Worm (Caenorhabditis elegans) whole organism, late embryonic: ENCODE data around the gene cdd-1.

Experiments used
- F13H6.1 ChIP-seq: sonication (generic microtip); optimal IDR thresholded peaks from 2 replicates; lab custom pipeline; 2016; ENCODE audit warnings: missing genetic modification characterization, missing compliant biosample characterization
- K02D7.2 ChIP-seq: sonication (generic microtip); optimal IDR thresholded peaks from 2 replicates; lab custom pipeline; 2017; ENCODE audit warnings: mild to moderate bottlenecking, missing genetic modification characterization, missing compliant biosample characterization
- T23F11.4 ChIP-seq: fragments of 200-800 bp; sonication (Bioruptor generic); optimal IDR thresholded peaks from 2 replicates; lab custom pipeline; 2018; ENCODE audit warnings: mild to moderate bottlenecking, missing genetic modification characterization, missing compliant biosample characterization
- Y22D7AL.16 ChIP-seq: sonication (generic microtip); optimal IDR thresholded peaks from 2 replicates; lab custom pipeline; 2016; ENCODE audit warnings: missing genetic modification characterization, missing compliant biosample characterization
- ama-1 ChIP-seq: fragments of 150-350 bp; optimal IDR thresholded peaks from 2 replicates; lab custom pipeline; 2014
- ceh-18 ChIP-seq: sonication (generic microtip); optimal IDR thresholded peaks from 2 replicates; lab custom pipeline; 2016; ENCODE audit warnings: missing genetic modification characterization, missing compliant biosample characterization
- ceh-19 ChIP-seq: fragments of 200-800 bp; sonication (Bioruptor generic); optimal IDR thresholded peaks from 2 replicates; lab custom pipeline; 2018; ENCODE audit warnings: mild to moderate bottlenecking, missing genetic modification characterization, missing compliant biosample characterization
- ceh-22 ChIP-seq: sonication (generic microtip); optimal IDR thresholded peaks from 2 replicates; lab custom pipeline; 2017; ENCODE audit warnings: missing biosample characterization, missing genetic modification characterization
- ceh-31 ChIP-seq: sonication (generic microtip); optimal IDR thresholded peaks from 2 replicates; lab custom pipeline; 2016; ENCODE audit warnings: missing genetic modification characterization, missing compliant biosample characterization
- ceh-45 ChIP-seq: fragments of 200-800 bp; sonication (Bioruptor generic); IDR thresholded peaks from 2 replicates; pipeline ENCODE4 v1.3.6; 2022; ENCODE audit warnings: missing genetic modification reagents, missing genetic modification characterization, missing compliant biosample characterization
- ceh-48 ChIP-seq: sonication (generic microtip); optimal IDR thresholded peaks from 2 replicates; lab custom pipeline; 2016; ENCODE audit warnings: missing genetic modification characterization, inconsistent platforms, missing compliant biosample characterization
- ceh-6 ChIP-seq: fragments of 200-800 bp; sonication (Bioruptor generic); optimal IDR thresholded peaks from 2 replicates; lab custom pipeline; 2018; ENCODE audit warnings: mild to moderate bottlenecking, missing genetic modification characterization, missing compliant biosample characterization
- ceh-9 ChIP-seq: sonication (generic microtip); optimal IDR thresholded peaks from 2 replicates; lab custom pipeline; 2016; ENCODE audit warnings: mild to moderate bottlenecking, missing genetic modification characterization, inconsistent platforms, missing compliant biosample characterization
- dmd-4 ChIP-seq: sonication (generic microtip); optimal IDR thresholded peaks from 2 replicates; lab custom pipeline; 2016; ENCODE audit warnings: borderline replicate concordance, missing genetic modification characterization, missing compliant biosample characterization
- elt-2 ChIP-seq: sonication (generic microtip); optimal IDR thresholded peaks from 2 replicates; lab custom pipeline; 2016; ENCODE audit warnings: missing genetic modification reagents, missing genetic modification characterization, missing compliant biosample characterization
- elt-4 ChIP-seq: sonication (generic microtip); optimal IDR thresholded peaks from 2 replicates; lab custom pipeline; 2016; ENCODE audit warnings: missing genetic modification characterization, missing compliant biosample characterization
- ets-4 ChIP-seq: sonication (generic microtip); optimal IDR thresholded peaks from 2 replicates; lab custom pipeline; 2016; ENCODE audit warnings: missing genetic modification characterization, missing compliant biosample characterization
- fkh-10 ChIP-seq: fragments of 150-350 bp; optimal IDR thresholded peaks from 2 replicates; lab custom pipeline; 2014; ENCODE audit warnings: missing biosample characterization, missing genetic modification reagents, missing genetic modification characterization
- fkh-6 ChIP-seq: sonication (generic microtip); optimal IDR thresholded peaks from 2 replicates; lab custom pipeline; 2016; ENCODE audit warnings: missing genetic modification characterization, missing compliant biosample characterization
- gmeb-2 ChIP-seq: sonication (generic microtip); optimal IDR thresholded peaks from 2 replicates; lab custom pipeline; 2016; ENCODE audit warnings: missing genetic modification characterization, inconsistent platforms, missing compliant biosample characterization
- hlh-13 ChIP-seq: fragments of 200-800 bp; sonication (Bioruptor generic); optimal IDR thresholded peaks from 2 replicates; lab custom pipeline; 2018; ENCODE audit warnings: mild to moderate bottlenecking, missing genetic modification characterization, missing compliant biosample characterization
- hlh-15 ChIP-seq: sonication (generic microtip); optimal IDR thresholded peaks from 2 replicates; lab custom pipeline; 2016; ENCODE audit warnings: missing genetic modification characterization, missing compliant biosample characterization
- hlh-30 ChIP-seq: sonication (generic microtip); optimal IDR thresholded peaks from 2 replicates; lab custom pipeline; 2017; ENCODE audit warnings: antibody characterized with exemption, missing genetic modification characterization, missing compliant biosample characterization; ENCODE audit not compliant: insufficient read depth
- lim-6 ChIP-seq: sonication (generic microtip); optimal IDR thresholded peaks from 2 replicates; lab custom pipeline; 2016; ENCODE audit warnings: missing genetic modification characterization, missing compliant biosample characterization
- mec-3 ChIP-seq: sonication (generic microtip); optimal IDR thresholded peaks from 2 replicates; lab custom pipeline; 2016; ENCODE audit warnings: borderline replicate concordance, missing genetic modification characterization, missing compliant biosample characterization
- nfya-1 ChIP-seq: sonication (generic microtip); optimal IDR thresholded peaks from 2 replicates; lab custom pipeline; 2017; ENCODE audit warnings: missing genetic modification characterization, mild to moderate bottlenecking, missing compliant biosample characterization, antibody characterized with exemption, moderate library complexity
- odd-2 ChIP-seq: sonication (generic microtip); optimal IDR thresholded peaks from 2 replicates; lab custom pipeline; 2017; ENCODE audit warnings: antibody characterized with exemption, mild to moderate bottlenecking, missing genetic modification characterization, missing compliant biosample characterization
- pag-3 ChIP-seq: sonication (generic microtip); optimal IDR thresholded peaks from 2 replicates; lab custom pipeline; 2016; ENCODE audit warnings: missing compliant biosample characterization, missing genetic modification characterization, borderline replicate concordance
- pha-4 ChIP-seq: fragments of 150-350 bp; optimal IDR thresholded peaks from 2 replicates; lab custom pipeline; 2018; ENCODE audit warnings: missing biosample characterization, missing genetic modification reagents, missing genetic modification characterization
- ref-2 ChIP-seq: sonication (generic microtip); optimal IDR thresholded peaks from 2 replicates; lab custom pipeline; 2016; ENCODE audit warnings: missing genetic modification characterization, missing compliant biosample characterization
- sox-2 ChIP-seq: fragments of 200-800 bp; sonication (Bioruptor generic); IDR thresholded peaks from 2 replicates; pipeline ENCODE4 v1.3.6; 2022; ENCODE audit warnings: missing genetic modification reagents, missing genetic modification characterization, missing compliant biosample characterization
- sox-4 ChIP-seq: sonication (generic microtip); optimal IDR thresholded peaks from 2 replicates; lab custom pipeline; 2017; ENCODE audit warnings: mild to moderate bottlenecking, missing genetic modification characterization, inconsistent platforms, missing compliant biosample characterization
- syd-9 ChIP-seq: sonication (generic microtip); optimal IDR thresholded peaks from 2 replicates; lab custom pipeline; 2016; ENCODE audit warnings: mild to moderate bottlenecking, missing genetic modification characterization, moderate library complexity, missing compliant biosample characterization
- tbx-2 ChIP-seq: sonication (generic microtip); optimal IDR thresholded peaks from 2 replicates; lab custom pipeline; 2016; ENCODE audit warnings: missing genetic modification characterization, missing compliant biosample characterization
- tbx-7 ChIP-seq: sonication (generic microtip); optimal IDR thresholded peaks from 2 replicates; lab custom pipeline; 2016; ENCODE audit warnings: missing genotype, missing genetic modification characterization, missing compliant biosample characterization
- ttx-3 ChIP-seq: sonication (generic microtip); optimal IDR thresholded peaks from 2 replicates; lab custom pipeline; 2016; ENCODE audit warnings: missing genetic modification reagents, missing genetic modification characterization, missing compliant biosample characterization
- unc-55 ChIP-seq: sonication (generic microtip); optimal IDR thresholded peaks from 2 replicates; lab custom pipeline; 2017; ENCODE audit warnings: missing biosample characterization, missing genetic modification reagents, missing genetic modification characterization
- zip-5 ChIP-seq: sonication (generic microtip); optimal IDR thresholded peaks from 2 replicates; lab custom pipeline; 2016; ENCODE audit warnings: missing genetic modification characterization, missing compliant biosample characterization
- ztf-16 ChIP-seq: sonication (generic microtip); optimal IDR thresholded peaks from 2 replicates; lab custom pipeline; 2017; ENCODE audit warnings: missing genetic modification characterization, missing compliant biosample characterization

cdd-1 gene

DNA sequence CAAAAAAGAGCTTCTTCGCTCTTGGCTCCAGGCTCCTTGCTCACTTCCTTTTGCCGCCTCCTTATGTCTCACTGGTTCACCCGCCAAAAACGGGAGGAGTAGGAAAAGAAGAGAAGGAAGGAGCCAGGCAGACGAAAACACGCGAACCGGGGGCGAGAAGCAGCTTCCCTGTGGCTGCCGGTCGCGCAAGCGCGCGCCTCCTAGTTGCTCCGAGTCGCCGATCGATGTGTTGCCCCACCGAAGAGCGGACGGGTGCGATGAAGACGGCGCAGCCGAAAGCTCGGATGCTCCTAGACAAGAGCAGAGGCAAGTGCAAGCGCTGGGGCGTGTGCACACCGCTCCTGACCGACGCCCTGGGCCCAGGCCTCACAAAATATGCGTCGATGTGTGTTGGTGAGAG, 47.4 kb downstream of the cdd-1 start (continued):
- TF ChIP-seq ets-4 (no peak), ceh-6 (GFP tag; lab: Kevin White, UChicago) (no peak), pag-3 (tag; lab: Kevin White, UChicago) (peak; percentile 49), ttx-3 (tag; lab: Kevin White, UChicago) (no peak), ceh-18 (tag; lab: Kevin White, UChicago) (peak; percentile 29), ceh-45 (GFP tag; lab: Robert Waterston, UW) (no peak), Y22D7AL.16 (tag; lab: Kevin White, UChicago) (no peak), syd-9 (tag; lab: Kevin White, UChicago) (no peak), zip-5 (no peak), K02D7.2 (tag; lab: Kevin White, UChicago) (no peak), hlh-15 (no peak), tbx-7 (tag; lab: Kevin White, UChicago) (no peak), lim-6 (tag; lab: Kevin White, UChicago) (no peak), elt-4 (peak; percentile 31), ceh-19 (peak; percentile 14), mec-3 (tag; lab: Kevin White, UChicago) (no peak), fkh-6 (tag; lab: Kevin White, UChicago) (no peak), T23F11.4 (GFP tag; lab: Kevin White, UChicago) (peak; percentile 43), ceh-48 (tag; lab: Kevin White, UChicago) (peak; percentile 65), ref-2 (tag; lab: Kevin White, UChicago) (no peak), ceh-9 (tag; lab: Kevin White, UChicago) (no peak), hlh-13 (no peak), pha-4 (tag; lab: Kevin White, UChicago) (no peak), odd-2 (tag; lab: Kevin White, UChicago) (no peak), dmd-4 (tag; lab: Kevin White, UChicago) (no peak), tbx-2 (tag; lab: Kevin White, UChicago) (peak; percentile 62), ceh-22 (no peak), elt-2 (no peak)
- TF ChIP-seq, all 69 proteins: peak for 14

DNA sequence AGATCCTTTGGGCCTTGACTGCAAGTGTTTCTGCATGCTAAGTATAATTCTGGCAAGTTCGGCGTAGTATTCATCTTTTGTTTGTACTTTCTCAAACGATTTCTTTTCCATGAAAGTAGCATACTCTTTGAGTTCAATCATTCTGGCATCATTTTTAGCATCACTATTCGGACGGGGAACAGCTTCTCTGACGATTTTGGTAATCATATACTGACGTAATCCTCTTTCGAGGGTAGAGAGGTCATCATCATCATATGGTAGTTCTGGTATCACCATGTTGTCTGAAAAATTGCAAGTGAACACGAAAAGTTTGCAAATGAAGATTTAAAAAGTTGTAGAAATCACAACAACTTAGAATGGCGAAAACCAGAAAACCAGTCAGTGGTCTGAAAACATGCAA, 48.2 kb downstream of the cdd-1 start, which contains the start of gene F22F1.3:
Gene F22F1.3, minus strand, starts transcription at position 281 of the 400 bp plus-strand sequence.
- TF ChIP-seq hlh-13 (no peak), nfya-1 (no peak), Y22D7AL.16 (tag; lab: Kevin White, UChicago) (no peak), sox-4 (tag; lab: Kevin White, UChicago) (no peak), F13H6.1 (tag; lab: Kevin White, UChicago) (no peak), fkh-6 (tag; lab: Kevin White, UChicago) (no peak), gmeb-2 (no peak), K02D7.2 (tag; lab: Kevin White, UChicago) (no peak)

- TF ChIP-seq ceh-31 (tag; lab: Kevin White, UChicago) (peak; percentile 32), fkh-6 (tag; lab: Kevin White, UChicago) (no peak), dmd-4 (tag; lab: Kevin White, UChicago) (no peak), fkh-10 (GFP tag; lab: Kevin White, UChicago) (no peak), hlh-30 (tag; lab: Kevin White, UChicago) (peak; percentile 73), sox-2 (GFP tag; lab: Robert Waterston, UW) (no peak; the same call in 1 of the 2 replicates), ceh-18 (tag; lab: Kevin White, UChicago) (no peak), ama-1 (lab: Kevin White, UChicago) (peak; percentile 57), unc-55 (GFP tag; lab: Kevin White, UChicago) (no peak), ztf-16 (tag; lab: Kevin White, UChicago) (no peak)
- TF ChIP-seq, all 69 proteins: peak for 3
Observed at ce11 chrX:8160016-8160415, 50.9 kb downstream of the cdd-1 start.
